Worm (Caenorhabditis elegans) whole organism, L4 larva: ENCODE results near the gene Y22D7AL.3.

Experiments
- F10B5.3 ChIP-seq: sonication (generic microtip); optimal IDR thresholded peaks from 2 replicates; lab custom pipeline; 2016; ENCODE audit warnings: mild to moderate bottlenecking, missing genetic modification characterization, missing compliant biosample characterization
- F44E2.7 ChIP-seq: fragments of 200-800 bp; sonication (Bioruptor generic); IDR thresholded peaks from 2 replicates; pipeline ENCODE4 v2.1.2; 2022; ENCODE audit warnings: missing genetic modification characterization, missing compliant biosample characterization
- F49E8.2 ChIP-seq: sonication (generic microtip); optimal IDR thresholded peaks from 2 replicates; lab custom pipeline; 2016; ENCODE audit warnings: missing compliant biosample characterization, mild to moderate bottlenecking, missing genetic modification characterization, borderline replicate concordance
- T20F7.1 ChIP-seq: fragments of 200-800 bp; sonication (Bioruptor generic); optimal IDR thresholded peaks from 2 replicates; lab custom pipeline; 2018; ENCODE audit warnings: mild to moderate bottlenecking, missing genetic modification characterization, missing compliant biosample characterization
- T26A8.4 ChIP-seq: fragments of 200-800 bp; sonication (Bioruptor generic); IDR thresholded peaks from 2 replicates; pipeline ENCODE4 v1.3.6; 2022; ENCODE audit warnings: missing genetic modification characterization, missing compliant biosample characterization
- Y105C5A.15 ChIP-seq: fragments of 200-800 bp; sonication (Bioruptor generic); IDR thresholded peaks from 2 replicates; pipeline ENCODE4 v1.3.6; 2022; ENCODE audit warnings: missing genetic modification characterization, missing compliant biosample characterization
- arid-1 ChIP-seq: fragments of 200-800 bp; sonication (Bioruptor generic); conservative IDR thresholded peaks from 2 replicates; pipeline ENCODE4 v1.3.6; 2022; ENCODE audit warnings: missing genetic modification reagents, missing genetic modification characterization, missing compliant biosample characterization
- ceh-44 ChIP-seq: fragments of 200-800 bp; sonication (Bioruptor generic); IDR thresholded peaks from 2 replicates; pipeline ENCODE4 v1.3.6; 2022; ENCODE audit warnings: missing genetic modification reagents, missing genetic modification characterization, missing compliant biosample characterization
- ceh-82 ChIP-seq: sonication (generic microtip); optimal IDR thresholded peaks from 2 replicates; lab custom pipeline; 2017; ENCODE audit warnings: missing biosample characterization, missing genetic modification characterization
- ces-1 ChIP-seq: fragments of 150-350 bp; sonication (generic microtip); optimal IDR thresholded peaks from 4 replicates; lab custom pipeline; 2014; ENCODE audit warnings: missing biosample characterization, missing genetic modification reagents, missing genetic modification characterization
- cey-2 ChIP-seq: sonication (generic microtip); optimal IDR thresholded peaks from 3 replicates; lab custom pipeline; 2017; ENCODE audit warnings: missing genetic modification characterization, mild to moderate bottlenecking, missing compliant biosample characterization, antibody characterized with exemption, borderline replicate concordance; ENCODE audit not compliant: insufficient read depth
- daf-12 ChIP-seq: fragments of 150-350 bp; optimal IDR thresholded peaks from 2 replicates; lab custom pipeline; 2014; ENCODE audit warnings: missing biosample characterization, missing genetic modification reagents, missing genetic modification characterization
- dmd-8 ChIP-seq: fragments of 200-800 bp; sonication (Bioruptor generic); IDR thresholded peaks from 2 replicates; pipeline ENCODE4 v1.3.6; 2022; ENCODE audit warnings: missing genetic modification characterization, missing compliant biosample characterization
- dpl-1 ChIP-seq: fragments of 150-350 bp; optimal IDR thresholded peaks from 2 replicates; lab custom pipeline; 2014; ENCODE audit warnings: missing biosample characterization, missing genetic modification reagents, missing genetic modification characterization
- fkh-10 ChIP-seq: fragments of 150-350 bp; optimal IDR thresholded peaks from 2 replicates; lab custom pipeline; 2014; ENCODE audit warnings: missing biosample characterization, missing genetic modification reagents, missing genetic modification characterization
- fos-1 ChIP-seq: fragments of 150-350 bp; optimal IDR thresholded peaks from 2 replicates; lab custom pipeline; 2014; ENCODE audit warnings: missing biosample characterization, missing genetic modification characterization
- gei-8 ChIP-seq: fragments of 200-800 bp; sonication (Bioruptor generic); optimal IDR thresholded peaks from 2 replicates; lab custom pipeline; 2018; ENCODE audit warnings: mild to moderate bottlenecking, missing genetic modification characterization, missing compliant biosample characterization
- hif-1 ChIP-seq, 2 experiments: sonication (generic microtip); optimal IDR thresholded peaks; 2 replicates each; lab custom pipeline; 2016 to 2017; ENCODE audit warnings: missing compliant biosample characterization in 2 of 2, missing genetic modification characterization in 2 of 2, missing genetic modification reagents in 2 of 2, missing genotype in 2 of 2, mild to moderate bottlenecking in 1 of 2
- hlh-11 ChIP-seq: fragments of 200-800 bp; sonication (Bioruptor generic); optimal IDR thresholded peaks from 2 replicates; lab custom pipeline; 2018; ENCODE audit warnings: mild to moderate bottlenecking, missing genetic modification characterization, missing compliant biosample characterization
- hlh-30 ChIP-seq: sonication (generic microtip); optimal IDR thresholded peaks from 2 replicates; lab custom pipeline; 2017; ENCODE audit warnings: antibody characterized with exemption, mild to moderate bottlenecking, missing genetic modification characterization, missing compliant biosample characterization; ENCODE audit not compliant: insufficient read depth
- jun-1 ChIP-seq: fragments of 150-350 bp; optimal IDR thresholded peaks from 2 replicates; lab custom pipeline; 2014; ENCODE audit warnings: missing biosample characterization, missing genetic modification reagents, missing genetic modification characterization
- lin-39 ChIP-seq: fragments of 150-350 bp; optimal IDR thresholded peaks from 2 replicates; lab custom pipeline; 2014; ENCODE audit warnings: missing biosample characterization, missing genetic modification reagents, missing genetic modification characterization
- lir-3 ChIP-seq: sonication (generic microtip); optimal IDR thresholded peaks from 2 replicates; lab custom pipeline; 2016; ENCODE audit warnings: mild to moderate bottlenecking, missing genetic modification characterization, missing compliant biosample characterization
- lsy-2 ChIP-seq, 2 experiments: fragments of 150-350 bp in 1 of 2; sonication (generic microtip) in 1 of 2; optimal IDR thresholded peaks; 2 replicates each; lab custom pipeline; 2014 to 2017; ENCODE audit warnings: missing biosample characterization in 2 of 2, missing genetic modification characterization in 2 of 2
- madf-5 ChIP-seq, 2 experiments: fragments of 200-800 bp; sonication (Bioruptor generic); IDR thresholded peaks; 2 replicates each; pipeline ENCODE4 v1.3.6; 2022; ENCODE audit warnings: missing compliant biosample characterization in 2 of 2, missing genetic modification characterization in 2 of 2
- madf-9 ChIP-seq: fragments of 200-800 bp; sonication (Bioruptor generic); conservative IDR thresholded peaks from 2 replicates; pipeline ENCODE4 v1.3.6; 2022; ENCODE audit warnings: missing genetic modification reagents, missing genetic modification characterization, missing compliant biosample characterization
- mdl-1 ChIP-seq, 2 experiments: fragments of 150-350 bp in 1 of 2; sonication (generic microtip) in 1 of 2; optimal IDR thresholded peaks; 2 replicates each; lab custom pipeline; 2014 to 2017; ENCODE audit warnings: missing biosample characterization in 2 of 2, missing genetic modification characterization in 2 of 2
- mdt-29 ChIP-seq: fragments of 200-800 bp; sonication (Bioruptor generic); IDR thresholded peaks from 2 replicates; pipeline ENCODE4 v1.3.6; 2022; ENCODE audit warnings: missing genetic modification reagents, missing genetic modification characterization, missing compliant biosample characterization
- nhr-10 ChIP-seq: fragments of 150-350 bp; optimal IDR thresholded peaks from 2 replicates; lab custom pipeline; 2014; ENCODE audit warnings: missing biosample characterization, missing genetic modification characterization
- nhr-102 ChIP-seq: sonication (generic microtip); optimal IDR thresholded peaks from 2 replicates; lab custom pipeline; 2016; ENCODE audit warnings: mild to moderate bottlenecking, missing genetic modification characterization, moderate library complexity, missing compliant biosample characterization
- nhr-237 ChIP-seq: sonication (generic microtip); optimal IDR thresholded peaks from 2 replicates; lab custom pipeline; 2017; ENCODE audit warnings: missing biosample characterization, missing genetic modification characterization
- nhr-25 ChIP-seq: sonication (generic microtip); optimal IDR thresholded peaks from 2 replicates; lab custom pipeline; 2017; ENCODE audit warnings: missing genetic modification characterization, mild to moderate bottlenecking, missing compliant biosample characterization, antibody characterized with exemption, moderate library complexity, borderline replicate concordance; ENCODE audit not compliant: insufficient read depth
- nhr-28 ChIP-seq: fragments of 150-350 bp; optimal IDR thresholded peaks from 2 replicates; lab custom pipeline; 2014; ENCODE audit warnings: missing biosample characterization, missing genetic modification characterization
- nhr-48 ChIP-seq: sonication (generic microtip); optimal IDR thresholded peaks from 2 replicates; lab custom pipeline; 2016; ENCODE audit warnings: mild to moderate bottlenecking, missing genetic modification characterization, missing compliant biosample characterization
- nhr-6 ChIP-seq: fragments of 150-350 bp; optimal IDR thresholded peaks from 2 replicates; lab custom pipeline; 2014; ENCODE audit warnings: missing biosample characterization, missing genetic modification characterization
- nhr-76 ChIP-seq: fragments of 150-350 bp; optimal IDR thresholded peaks from 2 replicates; lab custom pipeline; 2014; ENCODE audit warnings: missing biosample characterization, missing genetic modification characterization
- php-3 ChIP-seq: fragments of 200-800 bp; sonication (Bioruptor generic); IDR thresholded peaks from 2 replicates; pipeline ENCODE4 v1.3.6; 2022; ENCODE audit warnings: missing genetic modification reagents, missing genetic modification characterization, missing compliant biosample characterization
- pqm-1 ChIP-seq: sonication (generic microtip); optimal IDR thresholded peaks from 2 replicates; lab custom pipeline; 2017; ENCODE audit warnings: missing biosample characterization, missing genetic modification characterization
- rbr-2 ChIP-seq: sonication (generic microtip); optimal IDR thresholded peaks from 2 replicates; lab custom pipeline; 2016; ENCODE audit warnings: missing genotype, missing genetic modification characterization, missing compliant biosample characterization
- sdz-12 ChIP-seq: fragments of 200-800 bp; sonication (Bioruptor generic); optimal IDR thresholded peaks from 2 replicates; lab custom pipeline; 2018; ENCODE audit warnings: mild to moderate bottlenecking, missing genetic modification characterization, missing compliant biosample characterization
- set-16 ChIP-seq: fragments of 200-800 bp; sonication (Bioruptor generic); IDR thresholded peaks from 2 replicates; pipeline ENCODE4 v1.3.6; 2022; ENCODE audit warnings: missing genetic modification reagents, missing genetic modification characterization, missing compliant biosample characterization
- snpc-4 ChIP-seq: fragments of 150-350 bp; optimal IDR thresholded peaks from 2 replicates; lab custom pipeline; 2014; ENCODE audit warnings: missing biosample characterization, missing genetic modification characterization
- tag-97 ChIP-seq: fragments of 200-800 bp; sonication (Bioruptor generic); IDR thresholded peaks from 2 replicates; pipeline ENCODE4 v1.3.6; 2022; ENCODE audit warnings: missing genetic modification characterization, missing compliant biosample characterization
- unc-130 ChIP-seq: sonication (generic microtip); optimal IDR thresholded peaks from 2 replicates; lab custom pipeline; 2016; ENCODE audit warnings: missing genetic modification reagents, missing genetic modification characterization, missing compliant biosample characterization
- unc-39 ChIP-seq: sonication (generic microtip); optimal IDR thresholded peaks from 2 replicates; lab custom pipeline; 2017; ENCODE audit warnings: missing biosample characterization, missing genetic modification characterization
- unc-62 ChIP-seq, 3 experiments: fragments of 150-350 bp in 1 of 3; sonication (generic microtip); optimal IDR thresholded peaks in 2 of 3; peaks in 1 of 3; 1 replicate in 1 of 3; 2 replicates in 2 of 3; lab custom pipeline; 2014 to 2017; ENCODE audit warnings: missing biosample characterization in 3 of 3, missing genetic modification characterization in 3 of 3, missing genetic modification reagents in 3 of 3, missing genotype in 1 of 3
- zfp-2 ChIP-seq: sonication (generic microtip); optimal IDR thresholded peaks from 2 replicates; lab custom pipeline; 2016; ENCODE audit warnings: mild to moderate bottlenecking, missing genetic modification characterization, missing compliant biosample characterization
- zip-11 ChIP-seq: fragments of 200-800 bp; sonication (Bioruptor generic); IDR thresholded peaks from 2 replicates; pipeline ENCODE4 v1.3.6; 2022; ENCODE audit warnings: missing genetic modification characterization, missing compliant biosample characterization
- ztf-11 ChIP-seq: fragments of 150-350 bp; optimal IDR thresholded peaks from 2 replicates; lab custom pipeline; 2014; ENCODE audit warnings: missing biosample characterization, missing genetic modification characterization

The Y22D7AL.3 gene

DNA sequence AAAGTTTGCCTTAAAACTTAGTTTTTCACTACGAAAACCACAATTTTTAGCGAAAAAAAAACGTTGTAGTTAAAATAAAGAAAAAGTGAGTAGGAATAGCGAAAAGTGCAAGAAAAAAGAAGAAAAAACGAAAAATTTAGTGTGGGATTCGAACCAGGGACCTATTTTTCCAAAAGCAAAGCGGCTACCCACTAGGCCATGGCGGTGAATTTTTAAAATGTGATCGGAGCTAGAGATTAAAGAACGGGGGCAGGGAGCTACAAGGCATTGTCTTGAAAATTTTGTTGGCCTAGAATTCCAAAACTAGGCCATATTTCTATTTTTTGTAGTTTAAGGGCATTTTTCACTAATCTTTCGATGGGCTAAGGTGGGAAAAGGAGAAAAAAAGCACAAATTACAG lies 37.5 kb upstream of the Y22D7AL.3 start (continued):
- TF ChIP-seq nhr-25 (tag; lab: Kevin White, UChicago) = no peak
- no peak for TF ChIP-seq unc-39 (tag; lab: Kevin White, UChicago)
- TF ChIP-seq ces-1 (GFP tag; lab: Kevin White, UChicago) = no peak
- no peak for TF ChIP-seq zip-11
- no peak for TF ChIP-seq unc-62 (GFP tag; optimal IDR thresholded peaks at IDR 0.05 in 1 of 2; lab: Kevin White, UChicago)
- TF ChIP-seq unc-62 (tag; optimal IDR thresholded peaks at IDR 0.05; lab: Kevin White, UChicago) = no peak
- TF ChIP-seq mdt-29 (GFP tag; lab: Robert Waterston, UW) = no peak
- TF ChIP-seq lsy-2 (tag; optimal IDR thresholded peaks at IDR 0.05; lab: Kevin White, UChicago) = no peak
- no peak for TF ChIP-seq lin-39 (tag; lab: Kevin White, UChicago)
- TF ChIP-seq F44E2.7 = 0 out of 2 replicates have a peak, but pooled peaks have one; percentile 72
- no peak for TF ChIP-seq F10B5.3 (tag; lab: Kevin White, UChicago)
- no peak for TF ChIP-seq daf-12
- no peak for TF ChIP-seq ceh-82 (tag; lab: Kevin White, UChicago)
- no peak for TF ChIP-seq tag-97 (GFP tag; lab: Robert Waterston, UW)
- no peak for TF ChIP-seq cey-2 (tag; lab: Kevin White, UChicago)
- no peak for TF ChIP-seq zfp-2 (tag; lab: Kevin White, UChicago)
- no peak for TF ChIP-seq fkh-10 (GFP tag; lab: Kevin White, UChicago)
- no peak for TF ChIP-seq fos-1 (tag; lab: Kevin White, UChicago)
- no peak for TF ChIP-seq T26A8.4 (GFP tag; lab: Robert Waterston, UW)
- TF ChIP-seq arid-1 (GFP tag; lab: Robert Waterston, UW) = no peak
- TF ChIP-seq Y105C5A.15 (GFP tag; lab: Robert Waterston, UW) = 0 out of 2 replicates have a peak, but pooled peaks have one; percentile 52
- TF ChIP-seq set-16 (GFP tag; lab: Robert Waterston, UW) = no peak
- no peak for TF ChIP-seq snpc-4 (tag; lab: Kevin White, UChicago)
- TF ChIP-seq nhr-102 (tag; lab: Kevin White, UChicago) = no peak
- TF ChIP-seq madf-9 (GFP tag; lab: Robert Waterston, UW) = peak; percentile 42; the same call in 1 of the 2 replicates
- no peak for TF ChIP-seq nhr-76 (tag; lab: Kevin White, UChicago)
- peak in 1 of 2 experiments; percentile 69; a peak in 1 of 4 replicates for TF ChIP-seq madf-5 (GFP tag; IDR thresholded peaks at IDR 0.05; lab: Robert Waterston, UW)
- no peak for TF ChIP-seq nhr-48
- TF ChIP-seq nhr-28 (tag; lab: Kevin White, UChicago) = no peak
- no peak for TF ChIP-seq jun-1 (tag; lab: Kevin White, UChicago)
- no peak for TF ChIP-seq nhr-6 (tag; lab: Kevin White, UChicago)
- no peak for TF ChIP-seq gei-8 (GFP tag; lab: Kevin White, UChicago)
- no peak for TF ChIP-seq php-3
- no peak for TF ChIP-seq nhr-10 (tag; lab: Kevin White, UChicago)
- no peak for TF ChIP-seq rbr-2 (tag; lab: Kevin White, UChicago)
- no peak for TF ChIP-seq dpl-1 (GFP tag; lab: Kevin White, UChicago)
- no peak for TF ChIP-seq T20F7.1 (GFP tag; lab: Kevin White, UChicago)
- TF ChIP-seq dmd-8 (GFP tag; lab: Robert Waterston, UW) = no peak
- TF ChIP-seq sdz-12 = no peak

DNA sequence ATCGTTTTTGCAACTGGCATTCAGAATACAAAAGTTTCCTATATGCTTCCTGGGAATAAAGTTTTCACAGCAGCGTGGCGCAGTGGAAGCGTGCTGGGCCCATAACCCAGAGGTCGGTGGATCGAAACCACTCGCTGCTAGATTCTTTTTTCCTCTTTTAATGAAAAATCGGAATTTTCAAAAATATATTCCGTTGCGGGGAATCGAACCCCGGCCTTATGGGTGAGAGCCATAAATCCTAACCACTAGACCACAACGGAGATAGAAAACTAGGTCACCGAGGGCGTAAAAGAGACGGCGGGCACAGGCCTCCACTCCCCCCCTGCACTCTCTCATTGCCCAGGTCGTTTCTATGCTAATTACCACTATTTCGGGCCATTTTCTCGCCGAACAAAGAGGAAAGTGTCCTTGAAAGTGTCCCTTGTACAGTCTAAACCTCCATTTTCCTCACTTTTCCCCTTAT lies 36.7 kb upstream of the Y22D7AL.3 start, which contains the start of gene Y22D7AL.6:
Gene Y22D7AL.6, plus strand, starts transcription at position 413 of the 463 bp plus-strand sequence.
- TF ChIP-seq nhr-237 (tag; lab: Kevin White, UChicago) (no peak), lin-39 (tag; lab: Kevin White, UChicago) (no peak), hif-1 (tag; optimal IDR thresholded peaks at IDR 0.05; lab: Kevin White, UChicago) (peak in 1 of 2 experiments; percentile 1), mdl-1 (tag; optimal IDR thresholded peaks at IDR 0.05; lab: Kevin White, UChicago) (no peak), rbr-2 (tag; lab: Kevin White, UChicago) (peak; percentile 50), mdt-29 (GFP tag; lab: Robert Waterston, UW) (peak; percentile 83), ztf-11 (no peak), arid-1 (GFP tag; lab: Robert Waterston, UW) (peak; percentile 84), hlh-11 (tag; lab: Kevin White, UChicago) (peak; percentile 11), nhr-6 (tag; lab: Kevin White, UChicago) (no peak), hlh-30 (no peak), pqm-1 (tag; lab: Kevin White, UChicago) (no peak), nhr-102 (tag; lab: Kevin White, UChicago) (peak; percentile 64), ceh-44 (GFP tag; lab: Robert Waterston, UW) (0 out of 2 replicates have a peak, but pooled peaks have one; percentile 18), F10B5.3 (tag; lab: Kevin White, UChicago) (peak; percentile 27), unc-130 (GFP tag; lab: Kevin White, UChicago) (peak; percentile 46), lir-3 (tag; lab: Kevin White, UChicago) (peak; percentile 65), F49E8.2 (tag; lab: Kevin White, UChicago) (peak; percentile 37)
